Fruit fly (Drosophila melanogaster): ENCODE measurements around the gene Ocrl.
A peak's percentile ranks its signal among the peaks of the same experiment; 100 is the strongest.

Gene Ocrl

DNA sequence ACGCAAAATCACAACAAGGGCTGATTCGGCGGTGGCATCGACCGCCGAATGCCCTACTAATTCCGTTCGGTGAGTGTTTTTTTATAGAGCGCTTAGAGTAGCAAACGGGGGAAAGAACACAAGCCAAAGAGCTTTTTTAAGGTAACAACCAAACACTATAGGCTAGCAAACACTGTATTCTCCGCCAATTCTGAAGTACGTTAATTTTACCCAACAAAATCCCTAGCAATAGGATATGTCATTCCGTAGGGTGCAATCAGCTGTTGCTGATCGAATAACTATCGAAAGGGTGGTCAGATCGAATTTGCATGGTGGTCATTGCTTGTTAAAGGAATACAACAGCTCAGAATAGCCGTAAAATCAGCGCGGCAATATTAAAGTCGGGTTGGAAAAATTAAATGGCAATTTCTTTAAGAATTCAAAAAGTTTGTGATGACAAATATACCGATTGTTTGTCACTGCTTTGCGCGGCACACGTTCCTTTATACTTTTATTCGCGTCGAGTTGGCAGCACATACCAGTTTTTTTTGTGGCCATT, 15.0 kb upstream of the Ocrl start, which contains the start of gene mip130:
mip130 (plus strand) TSS at position 513 of the 538 bp plus-strand sequence.
- peak; percentile 39 for TF ChIP-seq CG17801 (GFP tag; optimal IDR thresholded peaks at IDR 0.05; ENCODE audit: partially characterized antibody)

- peak; percentile 63 for TF ChIP-seq CG17801 (GFP tag; optimal IDR thresholded peaks at IDR 0.05; ENCODE audit: partially characterized antibody)
Observed at dm6 chrX:1908757-1909156, 14.0 kb upstream of the Ocrl start, which contains the start of the genes Edem1 and Rbcn-3B. Edem1 (minus strand) TSS chrX:1908827. Rbcn-3B (plus strand) TSS chrX:1908920.

- TF ChIP-seq CG17801 (GFP tag; optimal IDR thresholded peaks at IDR 0.05; ENCODE audit: partially characterized antibody) = no peak
Observed at dm6 chrX:1909533-1909932, 13.2 kb upstream of the Ocrl start.

DNA sequence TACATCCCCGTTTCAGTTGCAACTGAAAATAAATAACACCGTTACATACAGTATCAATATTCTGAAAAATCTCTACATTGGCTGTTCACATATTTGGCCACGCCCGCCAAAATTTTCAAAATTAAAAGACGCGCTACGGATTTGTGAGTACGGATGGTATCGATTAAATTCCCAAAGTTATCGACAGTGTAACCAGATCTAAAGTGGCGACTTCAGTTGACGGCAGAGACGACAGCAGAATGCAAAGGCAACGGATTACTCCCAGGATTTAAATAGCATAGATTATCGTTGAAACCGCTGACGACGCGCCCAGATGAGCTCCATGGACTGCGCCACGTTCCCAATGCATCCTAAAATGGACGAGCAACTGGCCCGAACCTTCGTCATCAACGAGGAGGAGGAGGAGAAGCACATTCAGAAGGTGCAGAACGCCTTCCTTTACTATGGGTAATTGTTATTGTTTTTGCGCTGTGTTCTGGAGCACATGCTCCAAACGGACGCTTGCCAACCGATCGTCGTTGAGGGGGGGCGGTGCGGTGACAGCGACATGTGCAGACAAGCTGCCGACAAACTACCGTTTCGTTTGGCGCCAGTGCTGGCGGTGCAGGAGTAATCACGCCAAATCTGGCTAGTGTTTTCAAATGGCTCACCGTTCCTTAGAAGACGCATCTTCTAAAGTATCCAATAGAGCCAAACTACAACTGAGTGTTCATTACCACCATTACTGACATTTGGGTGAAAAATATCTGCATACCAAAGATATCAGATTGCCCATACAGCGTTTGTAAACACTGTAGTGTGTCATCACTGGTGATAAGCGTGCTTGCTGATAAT, 4.9 kb downstream of the Ocrl start, which contains the start of gene CG11596:
CG11596 (plus strand) TSS at position 211 of the 834 bp plus-strand sequence.
- TF ChIP-seq CG17801 (GFP tag; optimal IDR thresholded peaks at IDR 0.05; ENCODE audit: partially characterized antibody) = peak; percentile 6

DNA sequence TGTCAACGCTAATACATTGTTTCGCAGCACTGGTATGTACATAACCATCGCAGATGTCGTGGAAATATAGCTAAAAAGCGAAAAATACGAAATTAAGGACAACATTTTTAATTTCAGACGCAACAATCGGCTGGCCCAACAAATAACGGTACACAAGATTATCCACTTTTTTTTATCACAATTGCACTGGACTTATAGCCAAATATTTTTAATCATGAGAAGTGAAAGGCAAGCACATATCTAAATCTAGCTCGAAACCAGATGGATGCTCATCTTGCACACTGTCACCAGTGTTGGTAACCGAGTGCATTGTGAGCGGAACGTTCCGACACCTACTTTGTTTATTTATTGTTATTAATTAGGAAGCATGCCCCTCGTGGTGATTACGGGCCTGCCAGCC, 17.2 kb downstream of the Ocrl start, which contains the start of the genes CG3857 and CG3587:
CG3857 (minus strand) TSS at position 21 of the 400 bp plus-strand sequence.
CG3587 (plus strand) TSS at position 288 of the 400 bp plus-strand sequence.
- TF ChIP-seq CG17801 (GFP tag; optimal IDR thresholded peaks at IDR 0.05; ENCODE audit: partially characterized antibody) = peak; percentile 57

dm6 chrX:1941669-1942092, 18.9 kb downstream of the Ocrl start, which contains the start of gene Hr4:
Hr4 (plus strand) TSS chrX:1941940.
- TF ChIP-seq CG17801 (GFP tag; optimal IDR thresholded peaks at IDR 0.05; ENCODE audit: partially characterized antibody) = no peak

dm6 chrX:1943337-1944244, 20.8 kb downstream of the Ocrl start:
- no peak for TF ChIP-seq CG17801 (GFP tag; optimal IDR thresholded peaks at IDR 0.05; ENCODE audit: partially characterized antibody)

dm6 chrX:1944245-1945114, 21.7 kb downstream of the Ocrl start:
- no peak for TF ChIP-seq CG17801 (GFP tag; optimal IDR thresholded peaks at IDR 0.05; ENCODE audit: partially characterized antibody)

DNA sequence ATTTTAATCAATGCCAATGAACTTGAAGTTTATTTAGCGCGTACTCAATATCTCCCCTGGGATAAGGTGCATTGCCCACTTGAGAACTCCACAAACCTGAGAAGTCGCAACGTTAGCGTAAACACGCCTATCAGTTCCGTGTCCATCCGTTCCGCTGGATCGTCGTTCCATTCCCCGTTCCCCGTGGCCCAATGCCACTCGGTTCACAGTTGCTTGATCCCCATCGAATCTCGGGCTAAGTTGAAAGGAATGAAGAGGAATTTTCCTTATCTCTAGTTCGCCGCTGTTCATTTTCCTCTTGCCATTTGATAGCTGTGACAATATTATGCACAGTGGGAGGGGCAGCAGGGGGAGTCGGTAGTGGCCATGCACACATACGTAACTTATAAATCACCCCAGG, 22.5 kb downstream of the Ocrl start:
- TF ChIP-seq CG17801 (GFP tag; optimal IDR thresholded peaks at IDR 0.05; ENCODE audit: partially characterized antibody) = no peak

dm6 chrX:1947178-1947872, 24.5 kb downstream of the Ocrl start:
- TF ChIP-seq CG17801 (GFP tag; optimal IDR thresholded peaks at IDR 0.05; ENCODE audit: partially characterized antibody) = peak; percentile 91

dm6 chrX:1947900-1948374, 25.2 kb downstream of the Ocrl start:
- no peak for TF ChIP-seq CG17801 (GFP tag; optimal IDR thresholded peaks at IDR 0.05; ENCODE audit: partially characterized antibody)

- peak; percentile 94 for TF ChIP-seq CG17801 (GFP tag; optimal IDR thresholded peaks at IDR 0.05; ENCODE audit: partially characterized antibody)
Observed at dm6 chrX:1948508-1949065, 25.8 kb downstream of the Ocrl start.

DNA sequence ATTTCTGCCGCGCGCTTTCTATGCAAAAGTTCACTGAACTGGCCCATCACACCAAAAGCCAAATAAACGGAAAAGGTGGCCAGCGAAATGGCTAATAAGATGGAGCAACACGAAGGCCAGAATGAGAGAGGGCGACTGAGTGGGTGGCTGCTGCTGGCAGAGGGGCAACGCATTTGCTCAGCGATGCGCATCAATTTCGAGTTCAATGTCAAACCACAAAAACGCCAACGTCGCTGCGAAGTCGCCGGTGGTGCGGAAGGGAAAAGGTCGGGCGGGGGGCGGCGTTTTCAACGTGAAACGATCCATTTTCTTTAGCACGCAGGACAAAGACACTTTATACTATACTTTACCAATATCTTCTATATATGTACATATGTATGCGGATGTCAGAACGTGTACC, 26.8 kb downstream of the Ocrl start:
- no peak for TF ChIP-seq CG17801 (GFP tag; optimal IDR thresholded peaks at IDR 0.05; ENCODE audit: partially characterized antibody)

Measured in ovary, adult (tissue).